Worm (Caenorhabditis elegans) whole organism, late embryonic: ENCODE measurements around the gene C13G5.2.

Experiments
- ceh-6 ChIP-seq: fragments of 200-800 bp; sonication (Bioruptor generic); optimal IDR thresholded peaks from 2 replicates; lab custom pipeline; 2018; ENCODE audit warnings: mild to moderate bottlenecking, missing genetic modification characterization, missing compliant biosample characterization
- hlh-30 ChIP-seq: sonication (generic microtip); optimal IDR thresholded peaks from 2 replicates; lab custom pipeline; 2017; ENCODE audit warnings: antibody characterized with exemption, missing genetic modification characterization, missing compliant biosample characterization; ENCODE audit not compliant: insufficient read depth
- lim-6 ChIP-seq: sonication (generic microtip); optimal IDR thresholded peaks from 2 replicates; lab custom pipeline; 2016; ENCODE audit warnings: missing genetic modification characterization, missing compliant biosample characterization
- nfya-1 ChIP-seq: sonication (generic microtip); optimal IDR thresholded peaks from 2 replicates; lab custom pipeline; 2017; ENCODE audit warnings: missing genetic modification characterization, mild to moderate bottlenecking, missing compliant biosample characterization, antibody characterized with exemption, moderate library complexity
- pqm-1 ChIP-seq: sonication (generic microtip); optimal IDR thresholded peaks from 2 replicates; lab custom pipeline; 2016; ENCODE audit warnings: missing genetic modification characterization, missing compliant biosample characterization
- unc-55 ChIP-seq: sonication (generic microtip); optimal IDR thresholded peaks from 2 replicates; lab custom pipeline; 2017; ENCODE audit warnings: missing biosample characterization, missing genetic modification reagents, missing genetic modification characterization
- unc-86 ChIP-seq: sonication (generic microtip); optimal IDR thresholded peaks from 2 replicates; lab custom pipeline; 2016; ENCODE audit warnings: missing genetic modification characterization, missing compliant biosample characterization

DNA sequence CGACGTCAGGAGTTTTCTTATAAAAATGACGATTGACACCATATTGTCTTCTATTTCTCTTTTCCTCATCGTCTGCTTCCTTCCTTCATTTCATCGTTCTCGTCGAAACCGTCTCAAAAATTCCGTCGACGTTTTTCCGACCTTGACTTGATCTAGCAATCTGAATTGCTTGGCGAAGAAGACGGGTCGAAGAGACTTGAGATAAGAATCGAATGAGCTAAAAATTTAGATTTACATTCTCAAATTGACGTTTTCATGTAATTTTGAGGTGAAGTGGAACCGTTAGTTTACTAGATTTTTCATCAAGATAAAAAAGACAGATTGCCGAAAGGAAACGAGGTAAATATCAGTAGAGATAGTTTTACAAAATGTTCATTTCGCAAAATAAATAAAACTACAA lies 40.7 kb downstream of the C13G5.2 start:
- TF ChIP-seq lim-6 (tag; lab: Kevin White, UChicago): no peak
- TF ChIP-seq unc-86 (tag; lab: Kevin White, UChicago): no peak
- no peak for TF ChIP-seq ceh-6 (GFP tag; lab: Kevin White, UChicago)
- no peak for TF ChIP-seq unc-55 (GFP tag; lab: Kevin White, UChicago)
- no peak for TF ChIP-seq hlh-30 (tag; lab: Kevin White, UChicago)
- no peak for TF ChIP-seq pqm-1 (tag; lab: Kevin White, UChicago)
- TF ChIP-seq nfya-1 (tag; lab: Kevin White, UChicago): no peak
